Fruit fly (Drosophila melanogaster) whole organism, embryonic: ENCODE results near the gene CG17944.

ENCODE experiments used
- Asciz ChIP-seq: fragments of 200-800 bp; sonication (Bioruptor generic); optimal IDR thresholded peaks from 2 replicates; lab custom pipeline; 2017; ENCODE audit warnings: missing biosample characterization, mild to moderate bottlenecking, missing genetic modification characterization, missing genetic modification reagents
- CG30020 ChIP-seq: fragments of 200-800 bp; optimal IDR thresholded peaks from 2 replicates; lab custom pipeline; 2019; ENCODE audit warnings: missing biosample characterization, mild to moderate bottlenecking, missing genetic modification characterization, moderate library complexity
- CG4854 ChIP-seq: fragments of 200-800 bp; sonication (Bioruptor generic); optimal IDR thresholded peaks from 2 replicates; lab custom pipeline; 2016; ENCODE audit warnings: missing biosample characterization, missing genetic modification characterization, inconsistent platforms
- CG7271 ChIP-seq: fragments of 200-800 bp; sonication (Bioruptor generic); optimal IDR thresholded peaks from 2 replicates; lab custom pipeline; 2018; ENCODE audit warnings: missing biosample characterization, mild to moderate bottlenecking, missing genetic modification characterization, moderate library complexity
- CG8281 ChIP-seq: fragments of 200-800 bp; sonication (Bioruptor generic); optimal IDR thresholded peaks from 2 replicates; lab custom pipeline; 2018; ENCODE audit warnings: missing biosample characterization, mild to moderate bottlenecking, missing genetic modification characterization, moderate library complexity
- corto ChIP-seq: fragments of 200-800 bp; sonication (Bioruptor generic); optimal IDR thresholded peaks from 2 replicates; lab custom pipeline; 2016; ENCODE audit warnings: missing biosample characterization, mild to moderate bottlenecking, missing genetic modification characterization, moderate library complexity
- dmrt99B ChIP-seq: fragments of 200-800 bp; sonication (Bioruptor generic); optimal IDR thresholded peaks from 2 replicates; lab custom pipeline; 2018; ENCODE audit warnings: missing biosample characterization, mild to moderate bottlenecking, missing genetic modification characterization, moderate library complexity
- repo ChIP-seq: fragments of 200-800 bp; sonication (Bioruptor generic); optimal IDR thresholded peaks from 2 replicates; lab custom pipeline; 2016; ENCODE audit warnings: missing biosample characterization, missing genetic modification characterization
- tll ChIP-seq, 2 experiments: fragments of 200-800 bp in 1 of 2; fragments of >200 bp in 1 of 2; sonication (Bioruptor generic) in 1 of 2; optimal IDR thresholded peaks; 2 replicates each; lab custom pipeline; 2017 to 2019; ENCODE audit warnings: missing biosample characterization in 2 of 2, missing genetic modification characterization in 2 of 2, mild to moderate bottlenecking in 1 of 2, moderate library complexity in 1 of 2

DNA sequence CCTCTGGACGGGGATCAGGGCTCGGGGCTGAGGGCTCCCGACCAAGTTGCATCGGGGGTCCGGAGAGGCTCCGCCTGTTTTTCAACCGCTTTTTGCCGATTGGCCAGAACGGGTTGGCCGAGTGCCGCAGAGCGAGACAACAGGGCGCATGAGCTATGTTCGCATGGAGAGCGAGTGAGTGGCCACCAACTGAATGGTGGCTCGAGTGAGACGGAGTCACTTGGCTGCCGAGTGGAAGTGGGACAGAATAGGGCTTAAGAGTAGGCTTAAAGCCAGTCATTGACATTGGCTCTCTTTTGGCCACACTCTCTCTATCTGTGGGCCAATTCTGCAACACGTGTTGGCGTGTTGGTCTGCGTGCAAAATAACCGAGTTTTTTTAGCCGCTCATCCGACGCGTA is 48.9 kb downstream of the CG17944 start:
- TF ChIP-seq corto (no peak), Asciz (GFP tag; lab: Kevin White, UChicago) (no peak), dmrt99B (tag; lab: Kevin White, UChicago) (no peak), tll (GFP tag; optimal IDR thresholded peaks at IDR 0.05; lab: Kevin White, UChicago) (no peak), CG4854 (GFP tag; lab: Kevin White, UChicago) (no peak), CG7271 (tag; lab: Kevin White, UChicago) (no peak), CG8281 (tag; lab: Kevin White, UChicago) (no peak), CG30020 (tag; lab: Kevin White, UChicago) (no peak), repo (GFP tag; lab: Kevin White, UChicago) (no peak)
